Fruit fly (Drosophila melanogaster): ENCODE results near the gene Nepl19.

Gene Nepl19

dm6 chr3R:28847547-28848316 lies 32.2 kb downstream of the Nepl19 start (continued):
- TF ChIP-seq CG17385 (GFP tag; optimal IDR thresholded peaks at IDR 0.05): no peak
- peak; percentile 69 for TF ChIP-seq sens (GFP tag)
- peak; percentile 31 for TF ChIP-seq CG14710 (tag; optimal IDR thresholded peaks at IDR 0.05)
- no peak for TF ChIP-seq caup (GFP tag; optimal IDR thresholded peaks at IDR 0.05; ENCODE audit: severe bottlenecking)
- peak; percentile 8 for TF ChIP-seq Hr3 (GFP tag; optimal IDR thresholded peaks at IDR 0.05)
- TF ChIP-seq Meics (GFP tag; optimal IDR thresholded peaks at IDR 0.05): no peak
- no peak for TF ChIP-seq wdn (GFP tag; IDR thresholded peaks at IDR 0.05)
- no peak for TF ChIP-seq CG10366 (GFP tag; IDR thresholded peaks at IDR 0.05)
- no peak for TF ChIP-seq ato (GFP tag; IDR thresholded peaks at IDR 0.05; ENCODE audit: partially characterized antibody)
- no peak for TF ChIP-seq lmd (GFP tag; IDR thresholded peaks at IDR 0.05)
- TF ChIP-seq D (optimal IDR thresholded peaks at IDR 0.05): no peak
- peak; percentile 13 for TF ChIP-seq D (GFP tag; optimal IDR thresholded peaks at IDR 0.05)
- no peak for TF ChIP-seq gcm (GFP tag; optimal IDR thresholded peaks at IDR 0.05)
- no peak for TF ChIP-seq dysf (GFP tag; IDR thresholded peaks at IDR 0.05)
- peak; percentile 24 for TF ChIP-seq CG2712 (tag; optimal IDR thresholded peaks at IDR 0.05)
- TF ChIP-seq gce (GFP tag; IDR thresholded peaks at IDR 0.05): no peak
- TF ChIP-seq CG2116 (GFP tag; optimal IDR thresholded peaks at IDR 0.05): no peak
- no peak for TF ChIP-seq nerfin-1 (tag; optimal IDR thresholded peaks at IDR 0.05)
- no peak for TF ChIP-seq H15 (GFP tag; IDR thresholded peaks at IDR 0.05)
- TF ChIP-seq Antp (GFP tag; optimal IDR thresholded peaks at IDR 0.05): no peak
- TF ChIP-seq CG31441 (GFP tag; IDR thresholded peaks at IDR 0.05): peak; percentile 38; the same call in 1 of the 2 replicates
- TF ChIP-seq pros (GFP tag; optimal IDR thresholded peaks at IDR 0.05): no peak
- no peak for TF ChIP-seq CG10209 (GFP tag; optimal IDR thresholded peaks at IDR 0.05)
- peak; percentile 23 for TF ChIP-seq CG13424 (tag; optimal IDR thresholded peaks at IDR 0.05)
- TF ChIP-seq CG7556 (GFP tag; optimal IDR thresholded peaks at IDR 0.05): peak; percentile 8
- TF ChIP-seq exex (tag; optimal IDR thresholded peaks at IDR 0.05): no peak
- TF ChIP-seq Ssrp (tag; optimal IDR thresholded peaks at IDR 0.05): peak; percentile 32
- TF ChIP-seq ssp (GFP tag; IDR thresholded peaks at IDR 0.05): no peak
- no peak for TF ChIP-seq CG7372 (GFP tag; IDR thresholded peaks at IDR 0.05)
- peak; percentile 32 for TF ChIP-seq PHDP (tag; optimal IDR thresholded peaks at IDR 0.05)
- TF ChIP-seq tio (GFP tag; optimal IDR thresholded peaks at IDR 0.05): peak; percentile 16
- no peak for TF ChIP-seq Hand (GFP tag; optimal IDR thresholded peaks at IDR 0.05)
- TF ChIP-seq E2f1 (GFP tag; IDR thresholded peaks at IDR 0.05): no peak

dm6 chr3R:28846877-28847529 lies 32.9 kb downstream of the Nepl19 start:
- no peak for TF ChIP-seq C15 (GFP tag; IDR thresholded peaks at IDR 0.05)
- peak; percentile 4 for TF ChIP-seq CG1603 (tag; optimal IDR thresholded peaks at IDR 0.05)
- 0 out of 2 replicates have a peak, but pooled peaks have one; percentile 23 for TF ChIP-seq crol (GFP tag; IDR thresholded peaks at IDR 0.05)
- TF ChIP-seq Sox102F (GFP tag; optimal IDR thresholded peaks at IDR 0.05): no peak
- peak; percentile 30; the same call in 1 of the 3 replicates for TF ChIP-seq row (GFP tag; IDR thresholded peaks at IDR 0.05)
- TF ChIP-seq nom (GFP tag; optimal IDR thresholded peaks at IDR 0.05): peak; percentile 91
- no peak for TF ChIP-seq Gsc (GFP tag; IDR thresholded peaks at IDR 0.05)
- 0 out of 3 replicates have a peak, but pooled peaks have one; percentile 25 for TF ChIP-seq CG2199 (GFP tag; IDR thresholded peaks at IDR 0.05)
- TF ChIP-seq HLH54F (GFP tag; optimal IDR thresholded peaks at IDR 0.05): no peak
- 0 out of 2 replicates have a peak, but pooled peaks have one; percentile 42 for TF ChIP-seq Drgx (GFP tag; IDR thresholded peaks at IDR 0.05)
- peak; percentile 13 for TF ChIP-seq Med (GFP tag)
- TF ChIP-seq bsh (GFP tag; optimal IDR thresholded peaks at IDR 0.05): peak in 1 of 2 experiments; percentile 14
- no peak for TF ChIP-seq pfk (GFP tag; optimal IDR thresholded peaks at IDR 0.05)
- TF ChIP-seq gem (tag; optimal IDR thresholded peaks at IDR 0.05): peak; percentile 11
- 0 out of 2 replicates have a peak, but pooled peaks have one; percentile 11 for TF ChIP-seq HLH3B (GFP tag; IDR thresholded peaks at IDR 0.05)
- TF ChIP-seq CG10431 (GFP tag; optimal IDR thresholded peaks at IDR 0.05): no peak
- TF ChIP-seq CG6175 (GFP tag; IDR thresholded peaks at IDR 0.05): no peak

Measured in whole organism, embryonic.